Worm (Caenorhabditis elegans): ENCODE results near the gene D2023.3.

D2023.3 gene

ce11 chrV:11845492-11845891 is 33.7 kb upstream of the D2023.3 start, which contains the start of gene hmp-1:
TSS of gene hmp-1 (plus strand) at chrV:11845871.
- TF ChIP-seq F13H6.1 (tag; optimal IDR thresholded peaks at IDR 0.05) (no peak), sma-3 (GFP tag; optimal IDR thresholded peaks at IDR 0.05) (no peak), elt-1 (tag; optimal IDR thresholded peaks at IDR 0.05) (no peak), nhr-77 (tag; optimal IDR thresholded peaks at IDR 0.05) (no peak), lin-13 (GFP tag; optimal IDR thresholded peaks at IDR 0.05) (no peak), ama-1 (optimal IDR thresholded peaks at IDR 0.05) (no peak), unc-39 (tag; optimal IDR thresholded peaks at IDR 0.05) (no peak)

DNA sequence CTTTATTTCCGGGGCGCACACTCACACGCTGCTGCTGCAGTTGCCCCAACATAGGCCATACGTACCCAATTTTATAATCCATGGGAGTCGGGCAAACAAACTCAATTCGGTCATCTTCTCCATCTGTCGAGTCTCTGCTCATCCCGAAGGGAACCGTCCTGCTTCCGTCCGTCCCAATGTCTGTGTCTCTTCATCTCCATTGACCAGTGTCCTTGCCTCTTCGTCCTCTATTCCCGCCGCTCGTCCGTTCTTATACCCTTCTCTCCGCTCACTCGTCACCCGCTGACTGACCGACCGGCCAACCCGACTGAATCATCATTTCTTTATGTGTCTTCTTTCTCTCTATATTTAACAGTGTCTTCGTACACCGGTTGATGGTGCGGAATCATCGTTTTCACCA is 33.0 kb upstream of the D2023.3 start:
- TF ChIP-seq lin-11 (tag; optimal IDR thresholded peaks at IDR 0.05) (no peak), ceh-16 (tag; optimal IDR thresholded peaks at IDR 0.05) (no peak), peb-1 (tag; optimal IDR thresholded peaks at IDR 0.05) (no peak), aly-2 (tag; optimal IDR thresholded peaks at IDR 0.05) (no peak), nhr-10 (tag; optimal IDR thresholded peaks at IDR 0.05) (no peak), sma-3 (GFP tag; optimal IDR thresholded peaks at IDR 0.05) (peak; percentile 3), elt-1 (tag; optimal IDR thresholded peaks at IDR 0.05) (no peak), sem-4 (tag; optimal IDR thresholded peaks at IDR 0.05) (peak; percentile 49), dmd-4 (tag; optimal IDR thresholded peaks at IDR 0.05) (no peak), unc-39 (tag; optimal IDR thresholded peaks at IDR 0.05) (no peak), skn-1 (tag; optimal IDR thresholded peaks at IDR 0.05) (no peak), sma-9 (GFP tag; optimal IDR thresholded peaks at IDR 0.05) (peak; percentile 21), sma-9 (tag; optimal IDR thresholded peaks at IDR 0.05) (no peak), crh-2 (tag; optimal IDR thresholded peaks at IDR 0.05) (no peak), lsy-2 (tag; optimal IDR thresholded peaks at IDR 0.05) (peak in 1 of 2 experiments; percentile 38), mab-5 (tag; optimal IDR thresholded peaks at IDR 0.05) (no peak), R02D3.7 (tag; optimal IDR thresholded peaks at IDR 0.05) (no peak), nhr-77 (tag; optimal IDR thresholded peaks at IDR 0.05) (no peak), nhr-129 (tag; optimal IDR thresholded peaks at IDR 0.05) (peak; percentile 40), gmeb-1 (tag; optimal IDR thresholded peaks at IDR 0.05) (no peak), F13H6.1 (tag; optimal IDR thresholded peaks at IDR 0.05) (peak; percentile 52), C34F6.9 (tag; optimal IDR thresholded peaks at IDR 0.05) (peak; percentile 55), ztf-4 (tag; optimal IDR thresholded peaks at IDR 0.05) (no peak), ZK546.5 (tag; optimal IDR thresholded peaks at IDR 0.05) (no peak), mdl-1 (tag; optimal IDR thresholded peaks at IDR 0.05) (no peak), lin-39 (tag; optimal IDR thresholded peaks at IDR 0.05) (no peak), snpc-4 (tag; optimal IDR thresholded peaks at IDR 0.05) (peak; percentile 19), alr-1 (tag; optimal IDR thresholded peaks at IDR 0.05) (no peak), fos-1 (tag; optimal IDR thresholded peaks at IDR 0.05) (peak; percentile 96), unc-62 (GFP tag; optimal IDR thresholded peaks at IDR 0.05) (no peak), nhr-11 (tag; optimal IDR thresholded peaks at IDR 0.05) (no peak)

ce11 chrV:11843678-11844366 is 32.0 kb upstream of the D2023.3 start, which contains the start of gene nphp-4:
TSS of gene nphp-4 (minus strand) at chrV:11843728.
- TF ChIP-seq ztf-11 (tag; optimal IDR thresholded peaks at IDR 0.05) (no peak), Y55F3AM.14 (GFP tag; optimal IDR thresholded peaks at IDR 0.05) (no peak), F13H6.1 (tag; optimal IDR thresholded peaks at IDR 0.05) (no peak), gmeb-1 (tag; optimal IDR thresholded peaks at IDR 0.05) (no peak), nhr-129 (tag; optimal IDR thresholded peaks at IDR 0.05) (no peak), sma-3 (GFP tag; optimal IDR thresholded peaks at IDR 0.05) (no peak), nhr-11 (tag; optimal IDR thresholded peaks at IDR 0.05) (no peak), nhr-25 (tag; optimal IDR thresholded peaks at IDR 0.05) (no peak), aly-2 (tag; optimal IDR thresholded peaks at IDR 0.05) (no peak), mab-5 (tag; optimal IDR thresholded peaks at IDR 0.05) (no peak), alr-1 (tag; optimal IDR thresholded peaks at IDR 0.05) (no peak), nhr-237 (tag; optimal IDR thresholded peaks at IDR 0.05) (no peak), skn-1 (tag; optimal IDR thresholded peaks at IDR 0.05) (no peak), elt-3 (tag; optimal IDR thresholded peaks at IDR 0.05) (no peak), unc-62 (GFP tag; optimal IDR thresholded peaks at IDR 0.05) (no peak), R02D3.7 (tag; optimal IDR thresholded peaks at IDR 0.05) (no peak), mdl-1 (tag; optimal IDR thresholded peaks at IDR 0.05) (no peak)

DNA sequence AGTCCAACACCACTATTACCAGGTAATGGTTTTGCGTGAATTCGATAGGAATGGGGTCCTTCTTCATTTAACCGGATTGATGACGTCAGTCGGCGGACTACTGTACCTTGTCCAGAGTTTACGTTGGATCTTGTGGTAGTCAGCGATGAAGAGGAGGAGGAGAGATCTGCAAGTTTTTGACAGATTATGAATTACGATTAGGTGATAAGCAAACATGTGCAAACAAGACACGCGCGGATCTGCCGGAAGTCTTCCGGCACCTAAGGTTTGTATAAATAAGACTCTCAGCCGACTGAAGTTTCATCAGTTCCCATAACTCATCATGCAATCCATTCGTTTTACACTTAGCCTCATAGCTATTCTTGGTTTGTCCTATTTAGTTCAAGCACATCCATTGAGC is 27.4 kb upstream of the D2023.3 start, which contains the start of gene idpb-5:
idpb-5 (plus strand) TSS at position 301 of the 400 bp plus-strand sequence.
- no peak for TF ChIP-seq gmeb-1 (tag; optimal IDR thresholded peaks at IDR 0.05)
- no peak for TF ChIP-seq aly-2 (tag; optimal IDR thresholded peaks at IDR 0.05)
- TF ChIP-seq nhr-10 (tag; optimal IDR thresholded peaks at IDR 0.05) = no peak
- TF ChIP-seq ceh-16 (tag; optimal IDR thresholded peaks at IDR 0.05) = no peak
- no peak for TF ChIP-seq skn-1 (tag; optimal IDR thresholded peaks at IDR 0.05)
- TF ChIP-seq lin-13 (GFP tag; optimal IDR thresholded peaks at IDR 0.05) = no peak
- no peak for TF ChIP-seq nhr-129 (tag; optimal IDR thresholded peaks at IDR 0.05)
- no peak for TF ChIP-seq zag-1 (tag; optimal IDR thresholded peaks at IDR 0.05)
- no peak for TF ChIP-seq sma-9 (GFP tag; optimal IDR thresholded peaks at IDR 0.05)
- TF ChIP-seq sma-9 (tag; optimal IDR thresholded peaks at IDR 0.05) = no peak
- TF ChIP-seq ztf-11 (tag; optimal IDR thresholded peaks at IDR 0.05) = no peak
- no peak for TF ChIP-seq alr-1 (tag; optimal IDR thresholded peaks at IDR 0.05)
- TF ChIP-seq snpc-4 (tag; optimal IDR thresholded peaks at IDR 0.05) = no peak
- TF ChIP-seq nhr-11 (tag; optimal IDR thresholded peaks at IDR 0.05) = no peak
- no peak for TF ChIP-seq ceh-82 (tag; optimal IDR thresholded peaks at IDR 0.05)
- no peak for TF ChIP-seq sem-4 (tag; optimal IDR thresholded peaks at IDR 0.05)
- no peak for TF ChIP-seq egl-27 (tag; optimal IDR thresholded peaks at IDR 0.05)
- TF ChIP-seq C34F6.9 (tag; optimal IDR thresholded peaks at IDR 0.05) = no peak

Data from whole organism, L2 larva.